Fruit fly (Drosophila melanogaster) Kc167 (cell line): ENCODE data around the gene Cul3.

Experiments
- Myc ChIP-seq: fragments of >200 bp; optimal IDR thresholded peaks from 2 replicates; lab custom pipeline; 2017; ENCODE audit warnings: missing external identifiers
- Sin3A ChIP-seq: fragments of >200 bp; optimal IDR thresholded peaks from 2 replicates; lab custom pipeline; 2018; ENCODE audit warnings: missing external identifiers
- h ChIP-seq: fragments of >200 bp; optimal IDR thresholded peaks from 3 replicates; lab custom pipeline; 2018; ENCODE audit warnings: missing external identifiers
- insv ChIP-seq: fragments of >200 bp; optimal IDR thresholded peaks from 3 replicates; lab custom pipeline; 2018; ENCODE audit warnings: missing external identifiers

DNA sequence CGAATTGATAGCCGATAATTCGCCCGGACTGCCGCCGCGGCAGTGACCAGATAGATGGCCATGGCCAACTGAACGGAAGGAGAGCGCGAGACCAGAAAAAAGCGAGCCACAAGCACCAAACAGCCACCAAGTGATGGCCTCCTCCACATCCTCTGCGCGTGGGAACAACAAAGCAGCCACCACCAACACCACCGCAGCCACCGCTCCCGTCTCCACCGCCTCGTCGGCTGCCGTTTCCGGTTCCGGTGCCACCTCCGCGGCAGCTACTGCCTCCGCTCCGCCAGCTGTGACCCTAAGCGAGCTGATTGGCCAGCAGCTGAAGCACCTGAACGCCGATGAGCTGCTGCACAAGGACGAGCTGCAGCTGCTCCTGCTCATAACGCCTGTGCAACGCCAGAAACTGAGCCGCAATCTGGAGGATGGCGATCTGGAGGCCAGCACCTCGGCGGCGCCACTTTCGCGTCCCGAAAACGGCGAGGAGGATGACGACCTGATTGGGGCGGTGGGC is 22.8 kb downstream of the Cul3 start:
- no peak for TF ChIP-seq Myc (lab: Kevin White, UChicago)
- TF ChIP-seq h (lab: Kevin White, UChicago) = no peak
- no peak for TF ChIP-seq insv
- TF ChIP-seq Sin3A (lab: Kevin White, UChicago) = no peak
